Worm (Caenorhabditis elegans) whole organism, dauer: ENCODE measurements around the gene phf-33.

Source experiments
- unc-62 ChIP-seq: sonication (generic microtip); optimal IDR thresholded peaks from 2 replicates; lab custom pipeline; 2017; ENCODE audit warnings: missing biosample characterization, missing genetic modification reagents, missing genetic modification characterization

Gene phf-33

ce11 chrX:13300503-13300902 is 21.7 kb upstream of the phf-33 start, which contains the start of gene srd-39:
srd-39 (minus strand) TSS chrX:13300603.
- no peak for TF ChIP-seq unc-62 (GFP tag; lab: Kevin White, UChicago)

- no peak for TF ChIP-seq unc-62 (GFP tag; lab: Kevin White, UChicago)
Observed at ce11 chrX:13294669-13295068, 15.9 kb upstream of the phf-33 start, which contains the start of gene srd-36. srd-36 (minus strand) TSS chrX:13294769.

- TF ChIP-seq unc-62 (GFP tag; lab: Kevin White, UChicago): no peak
Observed at ce11 chrX:13293023-13293422, 14.2 kb upstream of the phf-33 start.

ce11 chrX:13291506-13291905 is 12.7 kb upstream of the phf-33 start, which contains the start of gene srd-38:
srd-38 (plus strand) TSS chrX:13291806.
- no peak for TF ChIP-seq unc-62 (GFP tag; lab: Kevin White, UChicago)

ce11 chrX:13290531-13290930 is 11.8 kb upstream of the phf-33 start, which contains the start of gene R04D3.3:
R04D3.3 (minus strand) TSS chrX:13290631.
- no peak for TF ChIP-seq unc-62 (GFP tag; lab: Kevin White, UChicago)

- TF ChIP-seq unc-62 (GFP tag; lab: Kevin White, UChicago): no peak
Observed at ce11 chrX:13288715-13289114, 9.9 kb upstream of the phf-33 start, which contains the start of gene R04D3.4. R04D3.4 (minus strand) TSS chrX:13288815.

ce11 chrX:13286533-13286932 is 7.8 kb upstream of the phf-33 start, which contains the start of gene R04D3.2:
R04D3.2 (minus strand) TSS chrX:13286633.
- TF ChIP-seq unc-62 (GFP tag; lab: Kevin White, UChicago): no peak

ce11 chrX:13284618-13285017 is 5.8 kb upstream of the phf-33 start:
- no peak for TF ChIP-seq unc-62 (GFP tag; lab: Kevin White, UChicago)

- TF ChIP-seq unc-62 (GFP tag; lab: Kevin White, UChicago): no peak
Observed at ce11 chrX:13284091-13284490, 5.3 kb upstream of the phf-33 start, which contains the start of gene cyp-14A4. cyp-14A4 (minus strand) TSS chrX:13284197.

ce11 chrX:13283462-13283861 is 4.7 kb upstream of the phf-33 start:
- TF ChIP-seq unc-62 (GFP tag; lab: Kevin White, UChicago): no peak

ce11 chrX:13274102-13274501 is 4.7 kb downstream of the phf-33 start, which contains the start of gene cyp-14A3:
cyp-14A3 (minus strand) TSS chrX:13274202.
- TF ChIP-seq unc-62 (GFP tag; lab: Kevin White, UChicago): no peak

ce11 chrX:13269586-13269985 is 9.2 kb downstream of the phf-33 start, which contains the start of gene cyp-14A2:
cyp-14A2 (minus strand) TSS chrX:13269686.
- no peak for TF ChIP-seq unc-62 (GFP tag; lab: Kevin White, UChicago)

ce11 chrX:13267230-13267629 is 11.5 kb downstream of the phf-33 start, which contains the start of gene cyp-14A1:
cyp-14A1 (minus strand) TSS chrX:13267355.
- TF ChIP-seq unc-62 (GFP tag; lab: Kevin White, UChicago): no peak

- TF ChIP-seq unc-62 (GFP tag; lab: Kevin White, UChicago): no peak
Observed at ce11 chrX:13264550-13264949, 14.2 kb downstream of the phf-33 start.

ce11 chrX:13262195-13262594 is 16.6 kb downstream of the phf-33 start, which contains the start of gene K09A11.1:
K09A11.1 (plus strand) TSS chrX:13262495.
- no peak for TF ChIP-seq unc-62 (GFP tag; lab: Kevin White, UChicago)

ce11 chrX:13257577-13257976 is 21.2 kb downstream of the phf-33 start, which contains the start of gene K08H2.10:
K08H2.10 (plus strand) TSS chrX:13257806.
- no peak for TF ChIP-seq unc-62 (GFP tag; lab: Kevin White, UChicago)

ce11 chrX:13251914-13252434 is 26.8 kb downstream of the phf-33 start, which contains the start of gene nhr-32:
nhr-32 (plus strand) TSS chrX:13251964.
- TF ChIP-seq unc-62 (GFP tag; lab: Kevin White, UChicago): no peak
